Worm (Caenorhabditis elegans) whole organism, young adult: ENCODE results near the gene Y46G5A.15.
"Not testable (repeated sequence)": the region's sequence is repeated elsewhere in the genome, so short reads cannot be mapped to it uniquely, and the experiment has no call there.

Experiments used
- B0019.2 ChIP-seq: fragments of 200-800 bp; sonication (Bioruptor generic); conservative IDR thresholded peaks from 2 replicates; pipeline ENCODE4 v1.3.6; 2022; ENCODE audit warnings: missing genetic modification reagents, missing genetic modification characterization, missing compliant biosample characterization
- B0336.3 ChIP-seq: fragments of 200-800 bp; sonication (Bioruptor generic); IDR thresholded peaks from 2 replicates; pipeline ENCODE4 v1.3.6; 2022; ENCODE audit warnings: missing genetic modification characterization, missing compliant biosample characterization
- C17E4.6 ChIP-seq: fragments of 200-800 bp; sonication (Bioruptor generic); IDR thresholded peaks from 2 replicates; pipeline ENCODE4 v1.3.6; 2022; ENCODE audit warnings: missing genetic modification reagents, missing genetic modification characterization, missing compliant biosample characterization
- D2030.7 ChIP-seq: fragments of 200-800 bp; sonication (Bioruptor generic); IDR thresholded peaks from 2 replicates; pipeline ENCODE4 v1.3.6; 2022; ENCODE audit warnings: missing genetic modification reagents, missing genetic modification characterization, missing compliant biosample characterization
- F33H1.4 ChIP-seq: fragments of 200-800 bp; sonication (Bioruptor generic); IDR thresholded peaks from 2 replicates; pipeline ENCODE4 v1.3.6; 2022; ENCODE audit warnings: missing genetic modification reagents, missing genetic modification characterization, missing compliant biosample characterization
- F37B4.10 ChIP-seq: fragments of 200-800 bp; sonication (Bioruptor generic); IDR thresholded peaks from 2 replicates; pipeline ENCODE4 v1.3.6; 2022; ENCODE audit warnings: missing genetic modification characterization, missing compliant biosample characterization
- F39B2.1 ChIP-seq: fragments of 200-800 bp; sonication (Bioruptor generic); IDR thresholded peaks from 2 replicates; pipeline ENCODE4 v1.3.6; 2022; ENCODE audit warnings: missing genetic modification reagents, missing genetic modification characterization, missing compliant biosample characterization
- F49E8.2 ChIP-seq: sonication (generic microtip); optimal IDR thresholded peaks from 3 replicates; lab custom pipeline; 2017; ENCODE audit warnings: missing genetic modification characterization, mild to moderate bottlenecking, missing compliant biosample characterization, antibody characterized with exemption, moderate library complexity; ENCODE audit not compliant: insufficient read depth
- Y53F4B.3 ChIP-seq: fragments of 200-800 bp; sonication (Bioruptor generic); IDR thresholded peaks from 2 replicates; pipeline ENCODE4 v1.3.6; 2022; ENCODE audit warnings: missing genetic modification reagents, missing genetic modification characterization, missing compliant biosample characterization
- Y53G8AR.9 ChIP-seq: fragments of 200-800 bp; sonication (Bioruptor generic); conservative IDR thresholded peaks from 2 replicates; pipeline ENCODE4 v1.3.6; 2022; ENCODE audit warnings: missing genetic modification reagents, missing genetic modification characterization, missing compliant biosample characterization
- Y79H2A.3 ChIP-seq: fragments of 200-800 bp; sonication (Bioruptor generic); conservative IDR thresholded peaks from 2 replicates; pipeline ENCODE4 v1.3.6; 2022; ENCODE audit warnings: missing genetic modification reagents, missing genetic modification characterization, missing compliant biosample characterization
- Y95B8A.8 ChIP-seq: fragments of 200-800 bp; sonication (Bioruptor generic); IDR thresholded peaks from 2 replicates; pipeline ENCODE4 v1.3.6; 2022; ENCODE audit warnings: missing genetic modification reagents, missing genetic modification characterization, missing compliant biosample characterization
- aptf-2 ChIP-seq: fragments of 200-800 bp; sonication (Bioruptor generic); conservative IDR thresholded peaks from 2 replicates; pipeline ENCODE4 v1.3.6; 2022; ENCODE audit warnings: missing genetic modification reagents, missing genetic modification characterization, missing compliant biosample characterization
- attf-3 ChIP-seq: fragments of 200-800 bp; sonication (Bioruptor generic); conservative IDR thresholded peaks from 2 replicates; pipeline ENCODE4 v1.3.6; 2022; ENCODE audit warnings: missing genetic modification reagents, missing genetic modification characterization, missing compliant biosample characterization
- attf-6 ChIP-seq: fragments of 200-800 bp; sonication (Bioruptor generic); IDR thresholded peaks from 2 replicates; pipeline ENCODE4 v1.3.6; 2022; ENCODE audit warnings: missing genetic modification reagents, missing genetic modification characterization, missing compliant biosample characterization
- bed-2 ChIP-seq: fragments of 200-800 bp; sonication (Bioruptor generic); IDR thresholded peaks from 2 replicates; pipeline ENCODE4 v1.3.6; 2022; ENCODE audit warnings: missing genetic modification reagents, missing genetic modification characterization, missing compliant biosample characterization
- cebp-1 ChIP-seq, 2 experiments: fragments of 200-800 bp in 1 of 2; sonication (Bioruptor generic) in 1 of 2; sonication (generic microtip) in 1 of 2; IDR thresholded peaks in 1 of 2; optimal IDR thresholded peaks in 1 of 2; 2 replicates each; pipeline versions ENCODE4 v1.3.6 to Lab custom; 2017 to 2022; ENCODE audit warnings: missing compliant biosample characterization in 2 of 2, missing genetic modification characterization in 2 of 2, mild to moderate bottlenecking in 1 of 2, missing genetic modification reagents in 1 of 2, moderate library complexity in 1 of 2
- ceh-100 ChIP-seq: fragments of 200-800 bp; sonication (Bioruptor generic); IDR thresholded peaks from 2 replicates; pipeline ENCODE4 v1.3.6; 2022; ENCODE audit warnings: missing genetic modification reagents, missing genetic modification characterization, missing compliant biosample characterization
- chd-7 ChIP-seq: sonication (generic microtip); optimal IDR thresholded peaks from 2 replicates; lab custom pipeline; 2016; ENCODE audit warnings: mild to moderate bottlenecking, missing genetic modification characterization, moderate library complexity, missing compliant biosample characterization
- dox-1 ChIP-seq: fragments of 200-800 bp; sonication (Bioruptor generic); IDR thresholded peaks from 2 replicates; pipeline ENCODE4 v1.3.6; 2022; ENCODE audit warnings: missing genetic modification reagents, missing genetic modification characterization, missing compliant biosample characterization
- egrh-3 ChIP-seq: fragments of 200-800 bp; sonication (Bioruptor generic); IDR thresholded peaks from 2 replicates; pipeline ENCODE4 v1.3.6; 2022; ENCODE audit warnings: missing genetic modification reagents, missing genetic modification characterization, missing compliant biosample characterization
- ekl-4 ChIP-seq: fragments of 200-800 bp; sonication (Bioruptor generic); IDR thresholded peaks from 2 replicates; pipeline ENCODE4 v1.3.6; 2022; ENCODE audit warnings: missing genetic modification reagents, missing genetic modification characterization, missing compliant biosample characterization
- him-1 ChIP-seq: sonication (generic microtip); optimal IDR thresholded peaks from 2 replicates; lab custom pipeline; 2016; ENCODE audit warnings: missing genotype, missing genetic modification reagents, missing genetic modification characterization, missing compliant biosample characterization
- hmg-1.2 ChIP-seq: fragments of 200-800 bp; sonication (Bioruptor generic); IDR thresholded peaks from 2 replicates; pipeline ENCODE4 v1.3.6; 2022; ENCODE audit warnings: missing genetic modification reagents, missing genetic modification characterization, missing compliant biosample characterization
- hmg-20 ChIP-seq: fragments of 200-800 bp; sonication (Bioruptor generic); IDR thresholded peaks from 2 replicates; pipeline ENCODE4 v1.3.6; 2022; ENCODE audit warnings: missing genetic modification reagents, missing genetic modification characterization, missing compliant biosample characterization
- hsf-1 ChIP-seq: fragments of 200-800 bp; sonication (Bioruptor generic); IDR thresholded peaks from 2 replicates; pipeline ENCODE4 v1.3.6; 2022; ENCODE audit warnings: missing genetic modification reagents, missing genetic modification characterization, missing compliant biosample characterization
- lag-1 ChIP-seq: fragments of 200-800 bp; sonication (Bioruptor generic); IDR thresholded peaks from 2 replicates; pipeline ENCODE4 v1.3.6; 2022; ENCODE audit warnings: missing genetic modification reagents, missing genetic modification characterization, missing compliant biosample characterization
- lin-26 ChIP-seq: fragments of 200-800 bp; sonication (Bioruptor generic); IDR thresholded peaks from 2 replicates; pipeline ENCODE4 v1.3.6; 2022; ENCODE audit warnings: missing genetic modification reagents, missing genetic modification characterization, missing compliant biosample characterization
- lin-40 ChIP-seq: sonication (generic microtip); optimal IDR thresholded peaks from 2 replicates; lab custom pipeline; 2016; ENCODE audit warnings: missing genetic modification characterization, mild to moderate bottlenecking, missing compliant biosample characterization, missing genotype, missing genetic modification reagents
- lir-1 ChIP-seq: fragments of 200-800 bp; sonication (Bioruptor generic); conservative IDR thresholded peaks from 2 replicates; pipeline ENCODE4 v1.3.6; 2022; ENCODE audit warnings: missing genetic modification reagents, missing genetic modification characterization, missing compliant biosample characterization
- lsl-1 ChIP-seq: fragments of 200-800 bp; sonication (Bioruptor generic); optimal IDR thresholded peaks from 2 replicates; lab custom pipeline; 2018; ENCODE audit warnings: mild to moderate bottlenecking, missing genetic modification characterization, moderate library complexity, missing compliant biosample characterization
- madf-3 ChIP-seq: fragments of 200-800 bp; sonication (Bioruptor generic); IDR thresholded peaks from 2 replicates; pipeline ENCODE4 v1.3.6; 2022; ENCODE audit warnings: missing genetic modification reagents, missing genetic modification characterization, missing compliant biosample characterization
- madf-6 ChIP-seq: fragments of 200-800 bp; sonication (Bioruptor generic); IDR thresholded peaks from 2 replicates; pipeline ENCODE4 v1.3.6; 2022; ENCODE audit warnings: missing genetic modification reagents, missing genetic modification characterization, missing compliant biosample characterization
- madf-8 ChIP-seq: fragments of 200-800 bp; sonication (Bioruptor generic); conservative IDR thresholded peaks from 2 replicates; pipeline ENCODE4 v1.3.6; 2022; ENCODE audit warnings: missing genetic modification reagents, missing genetic modification characterization, missing compliant biosample characterization
- mcd-1 ChIP-seq: fragments of 200-800 bp; sonication (Bioruptor generic); IDR thresholded peaks from 2 replicates; pipeline ENCODE4 v1.3.6; 2022; ENCODE audit warnings: missing genetic modification reagents, missing genetic modification characterization, missing compliant biosample characterization
- pbrm-1 ChIP-seq: fragments of 200-800 bp; sonication (Bioruptor generic); IDR thresholded peaks from 2 replicates; pipeline ENCODE4 v1.3.6; 2022; ENCODE audit warnings: missing genetic modification reagents, missing genetic modification characterization, missing compliant biosample characterization
- rcor-1 ChIP-seq: fragments of 200-800 bp; sonication (Bioruptor generic); IDR thresholded peaks from 2 replicates; pipeline ENCODE4 v1.3.6; 2022; ENCODE audit warnings: missing genetic modification reagents, missing genetic modification characterization, missing compliant biosample characterization
- snpc-1.1 ChIP-seq: sonication (generic microtip); optimal IDR thresholded peaks from 2 replicates; lab custom pipeline; 2017; ENCODE audit warnings: missing genetic modification characterization, mild to moderate bottlenecking, missing compliant biosample characterization, antibody characterized with exemption, moderate library complexity, missing genotype, missing genetic modification reagents; ENCODE audit not compliant: insufficient read depth
- snpc-3.4 ChIP-seq: sonication (generic microtip); optimal IDR thresholded peaks from 2 replicates; lab custom pipeline; 2017; ENCODE audit warnings: missing genetic modification characterization, mild to moderate bottlenecking, missing compliant biosample characterization, antibody characterized with exemption, moderate library complexity, missing genotype, missing genetic modification reagents
- snpc-4 ChIP-seq, 5 experiments: fragments of 150-350 bp in 1 of 5; sonication (generic microtip) in 4 of 5; optimal IDR thresholded peaks; 2 replicates each; lab custom pipeline; 2014 to 2018; ENCODE audit warnings: missing genetic modification characterization in 5 of 5, missing biosample characterization in 3 of 5, antibody characterized with exemption in 2 of 5, mild to moderate bottlenecking in 2 of 5, missing compliant biosample characterization in 2 of 5, missing genotype in 2 of 5, moderate library complexity in 2 of 5, missing genetic modification reagents in 1 of 5
- tbp1 ChIP-seq: fragments of 200-800 bp; sonication (Bioruptor generic); optimal IDR thresholded peaks from 2 replicates; lab custom pipeline; 2018; ENCODE audit warnings: mild to moderate bottlenecking, missing genetic modification characterization, missing compliant biosample characterization
- xnd-1 ChIP-seq: sonication (generic microtip); optimal IDR thresholded peaks from 2 replicates; lab custom pipeline; 2016; ENCODE audit warnings: missing genotype, missing genetic modification reagents, missing genetic modification characterization, missing compliant biosample characterization
- zfh-2 ChIP-seq: fragments of 200-800 bp; sonication (Bioruptor generic); conservative IDR thresholded peaks from 2 replicates; pipeline ENCODE4 v1.3.6; 2022; ENCODE audit warnings: missing genetic modification reagents, missing genetic modification characterization, missing compliant biosample characterization
- ztf-28 ChIP-seq: fragments of 200-800 bp; sonication (Bioruptor generic); IDR thresholded peaks from 2 replicates; pipeline ENCODE4 v1.3.6; 2022; ENCODE audit warnings: missing genetic modification reagents, missing genetic modification characterization, missing compliant biosample characterization

Y46G5A.15 gene

DNA sequence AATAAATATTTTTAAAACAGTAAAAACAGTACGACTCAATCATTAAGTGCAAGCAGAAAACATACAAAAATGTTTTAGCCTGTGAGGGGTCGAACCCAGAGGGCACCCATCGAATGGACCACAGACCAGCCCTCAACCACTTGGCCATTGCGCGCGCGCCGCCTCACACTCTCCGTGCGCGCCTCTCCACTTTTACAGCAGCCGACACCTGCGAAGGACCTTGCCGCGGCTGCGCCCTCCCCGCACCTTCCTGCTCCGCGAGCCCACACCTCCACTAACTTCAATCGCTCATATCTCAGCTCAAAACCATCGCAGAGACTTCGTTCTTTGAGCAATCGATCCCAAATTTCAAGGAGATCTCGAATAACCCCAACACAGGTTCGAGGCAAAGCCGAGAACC lies 6.8 kb downstream of the Y46G5A.15 start:
- peak; percentile 94 for TF ChIP-seq D2030.7 (GFP tag; lab: Robert Waterston, UW)
- TF ChIP-seq madf-3 (GFP tag; lab: Robert Waterston, UW), result 0 out of 2 replicates have a peak, but pooled peaks have one; percentile 38
- TF ChIP-seq hsf-1 (GFP tag; lab: Robert Waterston, UW), result peak; percentile 70
- peak; percentile 94 for TF ChIP-seq zfh-2 (GFP tag; lab: Robert Waterston, UW)
- peak; percentile 74; the same call in 1 of the 2 replicates for TF ChIP-seq Y53G8AR.9 (GFP tag; lab: Robert Waterston, UW)
- not testable (repeated sequence) for TF ChIP-seq cebp-1 (GFP tag; IDR thresholded peaks at IDR 0.05; lab: Robert Waterston, UW)
- TF ChIP-seq cebp-1 (tag; optimal IDR thresholded peaks at IDR 0.05; lab: Kevin White, UChicago), result peak; percentile 21
- TF ChIP-seq tbp1 (GFP tag; lab: Kevin White, UChicago), result peak; percentile 78
- 0 out of 2 replicates have a peak, but pooled peaks have one; percentile 72 for TF ChIP-seq F37B4.10 (GFP tag; lab: Robert Waterston, UW)
- peak; percentile 12 for TF ChIP-seq chd-7 (tag; lab: Kevin White, UChicago)
- peak; percentile 84 for TF ChIP-seq madf-6
- 0 out of 2 replicates have a peak, but pooled peaks have one; percentile 32 for TF ChIP-seq B0019.2 (GFP tag; lab: Robert Waterston, UW)
- TF ChIP-seq madf-8 (GFP tag; lab: Robert Waterston, UW), result peak; percentile 47
- peak; percentile 100 for TF ChIP-seq lin-26
- peak; percentile 56; the same call in 1 of the 2 replicates for TF ChIP-seq Y95B8A.8 (GFP tag; lab: Robert Waterston, UW)
- peak; percentile 94 for TF ChIP-seq snpc-4 (GFP tag; optimal IDR thresholded peaks at IDR 0.05; lab: Kevin White, UChicago)
- peak; percentile 96 to 98 (median 97) for TF ChIP-seq snpc-4 (tag; optimal IDR thresholded peaks at IDR 0.05; lab: Kevin White, UChicago)
- peak; percentile 71; the same call in 1 of the 2 replicates for TF ChIP-seq ekl-4 (GFP tag; lab: Robert Waterston, UW)
- peak; percentile 79 for TF ChIP-seq F49E8.2
- peak; percentile 81 for TF ChIP-seq him-1 (tag; lab: Kevin White, UChicago)
- TF ChIP-seq aptf-2 (GFP tag; lab: Robert Waterston, UW), result 0 out of 2 replicates have a peak, but pooled peaks have one; percentile 22
- TF ChIP-seq Y53F4B.3 (GFP tag; lab: Robert Waterston, UW), result peak; percentile 55; the same call in 1 of the 2 replicates
- TF ChIP-seq pbrm-1 (GFP tag; lab: Robert Waterston, UW), result peak; percentile 99
- 0 out of 2 replicates have a peak, but pooled peaks have one; percentile 41 for TF ChIP-seq lag-1 (GFP tag; lab: Robert Waterston, UW)
- TF ChIP-seq snpc-1.1 (tag; lab: Kevin White, UChicago), result peak; percentile 94
- peak; percentile 80 for TF ChIP-seq snpc-3.4 (tag; lab: Kevin White, UChicago)
- TF ChIP-seq hmg-20 (GFP tag; lab: Robert Waterston, UW), result peak; percentile 53; the same call in 1 of the 2 replicates
- 0 out of 2 replicates have a peak, but pooled peaks have one; percentile 45 for TF ChIP-seq F39B2.1 (GFP tag; lab: Robert Waterston, UW)
- TF ChIP-seq hmg-1.2, result peak; percentile 52; the same call in 1 of the 2 replicates
- TF ChIP-seq B0336.3 (GFP tag; lab: Robert Waterston, UW), result 0 out of 2 replicates have a peak, but pooled peaks have one; percentile 23
- TF ChIP-seq mcd-1 (GFP tag; lab: Robert Waterston, UW), result peak; percentile 91
- peak; percentile 64; the same call in 1 of the 2 replicates for TF ChIP-seq attf-3 (GFP tag; lab: Robert Waterston, UW)
- peak; percentile 64 for TF ChIP-seq lsl-1 (GFP tag; lab: Kevin White, UChicago)
- 0 out of 2 replicates have a peak, but pooled peaks have one; percentile 33 for TF ChIP-seq ceh-100 (GFP tag; lab: Robert Waterston, UW)
- TF ChIP-seq F33H1.4 (GFP tag; lab: Robert Waterston, UW), result peak; percentile 75
- peak; percentile 22 for TF ChIP-seq xnd-1 (tag; lab: Kevin White, UChicago)
- TF ChIP-seq lir-1, result peak; percentile 64; the same call in 1 of the 2 replicates
- TF ChIP-seq bed-2 (GFP tag; lab: Robert Waterston, UW), result peak; percentile 78; the same call in 1 of the 2 replicates
- TF ChIP-seq ztf-28 (GFP tag; lab: Robert Waterston, UW), result peak; percentile 87; the same call in 1 of the 2 replicates
- TF ChIP-seq rcor-1, result peak; percentile 89
- TF ChIP-seq Y79H2A.3 (GFP tag; lab: Robert Waterston, UW), result peak; percentile 50; the same call in 1 of the 2 replicates
- TF ChIP-seq attf-6 (GFP tag; lab: Robert Waterston, UW), result peak; percentile 80
- peak; percentile 91 for TF ChIP-seq dox-1 (GFP tag; lab: Robert Waterston, UW)
- peak; percentile 34 for TF ChIP-seq lin-40 (tag; lab: Kevin White, UChicago)
- TF ChIP-seq C17E4.6 (GFP tag; lab: Robert Waterston, UW), result peak; percentile 77; the same call in 1 of the 2 replicates
- TF ChIP-seq egrh-3 (GFP tag; lab: Robert Waterston, UW), result peak; percentile 98
